Worm (Caenorhabditis elegans) whole organism, L1 larva: ENCODE results near the gene sre-9.

Experiments
- C16A3.4 ChIP-seq: fragments of 150-350 bp; optimal IDR thresholded peaks from 2 replicates; lab custom pipeline; 2014; ENCODE audit warnings: missing biosample characterization, missing genetic modification characterization
- C34B4.2 ChIP-seq: sonication (generic microtip); optimal IDR thresholded peaks from 2 replicates; lab custom pipeline; 2017; ENCODE audit warnings: mild to moderate bottlenecking, missing genetic modification characterization, missing compliant biosample characterization
- F16B12.6 ChIP-seq: fragments of 150-350 bp; optimal IDR thresholded peaks from 2 replicates; lab custom pipeline; 2014; ENCODE audit warnings: missing biosample characterization, missing genetic modification characterization
- Y116A8C.19 ChIP-seq: sonication (generic microtip); optimal IDR thresholded peaks from 2 replicates; lab custom pipeline; 2016; ENCODE audit warnings: missing compliant biosample characterization, missing genetic modification characterization, borderline replicate concordance
- ama-1 ChIP-seq: fragments of 150-350 bp; optimal IDR thresholded peaks from 2 replicates; lab custom pipeline; 2014
- ceh-82 ChIP-seq, 3 experiments: fragments of 150-350 bp in 1 of 3; sonication (generic microtip) in 2 of 3; optimal IDR thresholded peaks; 2 replicates each; lab custom pipeline; 2014 to 2017; ENCODE audit warnings: missing biosample characterization in 3 of 3, missing genetic modification characterization in 3 of 3
- dpl-1 ChIP-seq, 3 experiments: fragments of 150-350 bp in 2 of 3; sonication (generic microtip) in 1 of 3; optimal IDR thresholded peaks; 2 replicates each; lab custom pipeline; 2014 to 2017; ENCODE audit warnings: missing biosample characterization in 3 of 3, missing genetic modification characterization in 3 of 3, missing genetic modification reagents in 3 of 3
- efl-1 ChIP-seq, 4 experiments: fragments of 150-350 bp; optimal IDR thresholded peaks in 3 of 4; peaks in 1 of 4; 1 replicate in 1 of 4; 2 replicates in 3 of 4; lab custom pipeline; 2014; ENCODE audit warnings: missing biosample characterization in 2 of 4, missing genetic modification characterization in 2 of 4, missing genetic modification reagents in 2 of 4
- efl-3 ChIP-seq: fragments of 200-800 bp; sonication (Bioruptor generic); optimal IDR thresholded peaks from 2 replicates; lab custom pipeline; 2018; ENCODE audit warnings: mild to moderate bottlenecking, missing genetic modification characterization, missing compliant biosample characterization
- egl-13 ChIP-seq: sonication (generic microtip); optimal IDR thresholded peaks from 2 replicates; lab custom pipeline; 2016; ENCODE audit warnings: missing genotype, missing genetic modification reagents, missing genetic modification characterization, missing compliant biosample characterization
- egl-27 ChIP-seq, 2 experiments: fragments of 150-350 bp in 1 of 2; sonication (generic microtip); optimal IDR thresholded peaks; 3 replicates each; lab custom pipeline; 2017 to 2018; ENCODE audit warnings: missing biosample characterization in 2 of 2, missing genetic modification characterization in 2 of 2, missing genetic modification reagents in 2 of 2
- elt-3 ChIP-seq, 6 experiments: fragments of 150-350 bp in 1 of 6; sonication (generic microtip); optimal IDR thresholded peaks; 2 replicates each; lab custom pipeline; 2017 to 2018; ENCODE audit warnings: missing biosample characterization in 6 of 6, missing genetic modification characterization in 6 of 6, inconsistent platforms in 1 of 6
- fkh-4 ChIP-seq: sonication (generic microtip); optimal IDR thresholded peaks from 2 replicates; lab custom pipeline; 2016; ENCODE audit warnings: missing compliant biosample characterization, missing genetic modification characterization, borderline replicate concordance
- fkh-8 ChIP-seq: sonication (generic microtip); optimal IDR thresholded peaks from 2 replicates; lab custom pipeline; 2016; ENCODE audit warnings: mild to moderate bottlenecking, missing genetic modification characterization, missing compliant biosample characterization
- fos-1 ChIP-seq: fragments of 150-350 bp; optimal IDR thresholded peaks from 2 replicates; lab custom pipeline; 2014; ENCODE audit warnings: missing biosample characterization, missing genetic modification characterization
- irx-1 ChIP-seq: sonication (generic microtip); optimal IDR thresholded peaks from 2 replicates; lab custom pipeline; 2016; ENCODE audit warnings: missing genetic modification characterization, missing compliant biosample characterization
- lin-15B ChIP-seq: fragments of 150-350 bp; sonication (generic microtip); optimal IDR thresholded peaks from 3 replicates; lab custom pipeline; 2014; ENCODE audit warnings: missing biosample characterization, missing genetic modification characterization
- lin-35 ChIP-seq, 2 experiments: fragments of 150-350 bp; optimal IDR thresholded peaks; 2 replicates each; lab custom pipeline; 2014; ENCODE audit warnings: missing biosample characterization in 2 of 2, missing genetic modification characterization in 2 of 2, missing genetic modification reagents in 2 of 2
- mef-2 ChIP-seq: fragments of 150-350 bp; optimal IDR thresholded peaks from 2 replicates; lab custom pipeline; 2014; ENCODE audit warnings: missing biosample characterization, missing genetic modification characterization
- nhr-11 ChIP-seq: fragments of 150-350 bp; optimal IDR thresholded peaks from 2 replicates; lab custom pipeline; 2014; ENCODE audit warnings: missing biosample characterization, missing genetic modification characterization
- nhr-20 ChIP-seq: sonication (generic microtip); optimal IDR thresholded peaks from 2 replicates; lab custom pipeline; 2016; ENCODE audit warnings: mild to moderate bottlenecking, missing genetic modification characterization, missing compliant biosample characterization
- nhr-90 ChIP-seq: sonication (generic microtip); optimal IDR thresholded peaks from 2 replicates; lab custom pipeline; 2016; ENCODE audit warnings: mild to moderate bottlenecking, missing genetic modification characterization, missing compliant biosample characterization; ENCODE audit not compliant: poor library complexity
- pax-3 ChIP-seq: fragments of 200-800 bp; sonication (Bioruptor generic); optimal IDR thresholded peaks from 2 replicates; lab custom pipeline; 2018; ENCODE audit warnings: mild to moderate bottlenecking, missing genetic modification characterization, moderate library complexity, missing compliant biosample characterization
- rnt-1 ChIP-seq: sonication (generic microtip); optimal IDR thresholded peaks from 2 replicates; lab custom pipeline; 2016; ENCODE audit warnings: mild to moderate bottlenecking, missing genetic modification characterization, moderate library complexity, missing compliant biosample characterization
- skn-1 ChIP-seq: fragments of 150-350 bp; optimal IDR thresholded peaks from 2 replicates; lab custom pipeline; 2014; ENCODE audit warnings: missing biosample characterization, missing genetic modification characterization
- snu-23 ChIP-seq: sonication (generic microtip); optimal IDR thresholded peaks from 2 replicates; lab custom pipeline; 2016; ENCODE audit warnings: missing genetic modification characterization, missing compliant biosample characterization
- sup-37 ChIP-seq: fragments of 200-800 bp; sonication (Bioruptor generic); optimal IDR thresholded peaks from 2 replicates; lab custom pipeline; 2018; ENCODE audit warnings: mild to moderate bottlenecking, missing genetic modification characterization, missing compliant biosample characterization
- swsn-7 ChIP-seq: sonication (generic microtip); optimal IDR thresholded peaks from 2 replicates; lab custom pipeline; 2016; ENCODE audit warnings: missing genetic modification characterization, missing compliant biosample characterization
- unc-130 ChIP-seq: fragments of 150-350 bp; optimal IDR thresholded peaks from 2 replicates; lab custom pipeline; 2017; ENCODE audit warnings: missing biosample characterization, missing genetic modification characterization, inconsistent platforms
- unc-62 ChIP-seq: fragments of 150-350 bp; optimal IDR thresholded peaks from 2 replicates; lab custom pipeline; 2014; ENCODE audit warnings: missing biosample characterization, missing genetic modification reagents, missing genetic modification characterization
- vab-15 ChIP-seq: sonication (generic microtip); optimal IDR thresholded peaks from 2 replicates; lab custom pipeline; 2017; ENCODE audit warnings: missing genotype, mild to moderate bottlenecking, missing genetic modification characterization, missing compliant biosample characterization
- zag-1 ChIP-seq: fragments of 150-350 bp; optimal IDR thresholded peaks from 2 replicates; lab custom pipeline; 2014; ENCODE audit warnings: missing biosample characterization, missing genetic modification characterization
- zip-4 ChIP-seq: fragments of 200-800 bp; sonication (Bioruptor generic); optimal IDR thresholded peaks from 2 replicates; lab custom pipeline; 2018; ENCODE audit warnings: mild to moderate bottlenecking, missing genetic modification characterization, moderate library complexity, missing compliant biosample characterization
- ztf-4 ChIP-seq: fragments of 150-350 bp; optimal IDR thresholded peaks from 2 replicates; lab custom pipeline; 2014; ENCODE audit warnings: missing biosample characterization, missing genetic modification characterization

The sre-9 gene

DNA sequence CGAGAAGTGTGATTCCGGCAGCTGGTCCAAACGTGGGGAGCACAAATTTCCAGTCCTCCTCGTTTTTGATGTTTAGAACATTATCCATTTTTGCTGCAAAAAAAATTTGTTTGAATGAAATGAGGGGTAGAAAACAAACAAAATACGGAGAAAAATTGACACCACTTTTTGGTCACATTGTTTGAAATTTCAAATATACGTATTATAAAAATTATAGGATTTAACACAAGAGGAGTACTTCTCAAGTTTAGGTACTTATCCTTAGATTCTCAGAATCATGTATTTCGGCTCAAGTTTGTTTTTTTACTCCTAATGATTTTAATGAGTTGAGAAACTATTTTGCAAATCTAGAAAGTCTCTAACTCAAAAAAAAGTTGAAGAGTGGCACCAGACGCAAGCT lies 2.8 kb upstream of the sre-9 start, which contains the start of gene C17E7.12:
Gene C17E7.12 (minus strand): TSS at position 101 of the 400 bp plus-strand sequence.
- TF ChIP-seq dpl-1 (GFP tag; optimal IDR thresholded peaks at IDR 0.05; lab: Kevin White, UChicago): no peak
- no peak for TF ChIP-seq mef-2
- no peak for TF ChIP-seq unc-62 (GFP tag; lab: Kevin White, UChicago)
- no peak for TF ChIP-seq vab-15 (tag; lab: Kevin White, UChicago)
- TF ChIP-seq rnt-1 (tag; lab: Kevin White, UChicago): no peak
- no peak for TF ChIP-seq fkh-8 (tag; lab: Kevin White, UChicago)
- no peak for TF ChIP-seq fkh-4 (tag; lab: Kevin White, UChicago)
- TF ChIP-seq C34B4.2 (tag; lab: Kevin White, UChicago): no peak
- TF ChIP-seq ztf-4 (tag; lab: Kevin White, UChicago): no peak
- TF ChIP-seq sup-37 (GFP tag; lab: Kevin White, UChicago): no peak
- no peak for TF ChIP-seq efl-3 (GFP tag; lab: Kevin White, UChicago)
- no peak for TF ChIP-seq zip-4
- TF ChIP-seq Y116A8C.19: no peak
- no peak for TF ChIP-seq snu-23 (GFP tag; lab: Kevin White, UChicago)
- no peak for TF ChIP-seq F16B12.6
- TF ChIP-seq fos-1 (tag; lab: Kevin White, UChicago): no peak
- no peak for TF ChIP-seq lin-15B (tag; lab: Kevin White, UChicago)
- no peak for TF ChIP-seq swsn-7 (tag; lab: Kevin White, UChicago)

ce11 chrV:3892361-3892904 lies 2.3 kb upstream of the sre-9 start, which contains the start of gene C17E7.4:
Gene C17E7.4 (plus strand): TSS chrV:3892854.
- TF ChIP-seq vab-15 (tag; lab: Kevin White, UChicago) (no peak), lin-35 (GFP tag; optimal IDR thresholded peaks at IDR 0.05; lab: Kevin White, UChicago) (no peak), unc-130 (tag; lab: Kevin White, UChicago) (no peak), egl-27 (tag; optimal IDR thresholded peaks at IDR 0.05; lab: Kevin White, UChicago) (no peak), ama-1 (lab: Kevin White, UChicago) (no peak), zag-1 (tag; lab: Kevin White, UChicago) (no peak), pax-3 (no peak)

DNA sequence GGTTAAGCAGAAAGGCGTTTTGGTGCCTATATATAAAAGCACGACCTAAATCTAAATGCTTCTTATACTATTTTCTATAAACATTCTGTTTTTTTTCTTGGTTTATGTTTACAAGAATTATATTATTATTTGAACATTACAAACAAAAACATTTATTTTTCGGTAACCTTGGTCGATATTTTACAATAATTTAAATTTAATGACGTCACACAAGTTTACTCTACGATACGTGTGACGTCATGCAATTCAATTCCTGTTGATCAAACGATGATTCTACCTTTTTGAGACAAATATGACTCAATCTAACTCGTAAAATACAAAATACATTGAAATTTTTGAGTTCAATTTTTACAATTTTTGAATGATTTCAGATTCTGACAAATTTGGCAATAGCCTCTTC lies 1.3 kb downstream of the sre-9 start:
- TF ChIP-seq ceh-82 (tag; optimal IDR thresholded peaks at IDR 0.05; lab: Kevin White, UChicago): no peak
- no peak for TF ChIP-seq unc-62 (GFP tag; lab: Kevin White, UChicago)
- TF ChIP-seq nhr-20 (tag; lab: Kevin White, UChicago): no peak
- no peak for TF ChIP-seq C16A3.4 (tag; lab: Kevin White, UChicago)
- no peak for TF ChIP-seq egl-13 (tag; lab: Kevin White, UChicago)

DNA sequence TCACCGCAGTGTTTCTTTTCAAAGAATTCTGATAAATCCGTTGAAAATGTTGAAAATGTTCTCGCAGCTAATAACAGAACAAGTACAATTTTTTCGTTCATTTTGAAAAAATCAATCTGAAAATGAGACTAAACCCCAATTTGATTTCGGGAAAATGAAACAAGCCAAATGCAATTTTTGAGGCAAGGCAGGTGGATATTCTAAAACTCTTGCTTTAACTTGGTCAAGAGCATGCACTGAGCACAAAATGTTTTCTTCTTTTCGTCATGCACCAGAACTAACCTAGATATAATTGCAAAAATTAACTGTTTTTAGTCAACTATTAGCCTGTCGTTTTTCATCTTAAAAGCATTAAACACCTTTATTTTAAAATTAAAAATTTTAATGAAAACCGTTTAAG lies 5.3 kb downstream of the sre-9 start, which contains the start of gene irld-22:
Gene irld-22 (minus strand): TSS at position 101 of the 400 bp plus-strand sequence.
- no peak for TF ChIP-seq nhr-11 (tag; lab: Kevin White, UChicago)
- no peak for TF ChIP-seq nhr-90 (tag; lab: Kevin White, UChicago)
- TF ChIP-seq efl-1 (optimal IDR thresholded peaks at IDR 0.05; lab: Kevin White, UChicago): no peak
- no peak for TF ChIP-seq efl-1 (GFP tag; optimal IDR thresholded peaks at IDR 0.05 in 1 of 2; lab: Kevin White, UChicago)
- no peak for TF ChIP-seq irx-1 (tag; lab: Kevin White, UChicago)

ce11 chrV:3902458-3903157 lies 7.8 kb downstream of the sre-9 start, which contains the start of the genes str-229 and srh-190:
Gene str-229 (minus strand): TSS chrV:3902558.
Gene srh-190 (plus strand): TSS chrV:3903107.
- TF ChIP-seq snu-23 (GFP tag; lab: Kevin White, UChicago) (no peak), skn-1 (tag; lab: Kevin White, UChicago) (no peak), Y116A8C.19 (no peak), elt-3 (tag; optimal IDR thresholded peaks at IDR 0.05; lab: Kevin White, UChicago) (no peak), efl-1 (optimal IDR thresholded peaks at IDR 0.05; lab: Kevin White, UChicago) (no peak), efl-1 (GFP tag; optimal IDR thresholded peaks at IDR 0.05 in 1 of 2; lab: Kevin White, UChicago) (no peak)
